Fruit fly (Drosophila melanogaster): ENCODE data around the gene CG2256.

CG2256 gene

DNA sequence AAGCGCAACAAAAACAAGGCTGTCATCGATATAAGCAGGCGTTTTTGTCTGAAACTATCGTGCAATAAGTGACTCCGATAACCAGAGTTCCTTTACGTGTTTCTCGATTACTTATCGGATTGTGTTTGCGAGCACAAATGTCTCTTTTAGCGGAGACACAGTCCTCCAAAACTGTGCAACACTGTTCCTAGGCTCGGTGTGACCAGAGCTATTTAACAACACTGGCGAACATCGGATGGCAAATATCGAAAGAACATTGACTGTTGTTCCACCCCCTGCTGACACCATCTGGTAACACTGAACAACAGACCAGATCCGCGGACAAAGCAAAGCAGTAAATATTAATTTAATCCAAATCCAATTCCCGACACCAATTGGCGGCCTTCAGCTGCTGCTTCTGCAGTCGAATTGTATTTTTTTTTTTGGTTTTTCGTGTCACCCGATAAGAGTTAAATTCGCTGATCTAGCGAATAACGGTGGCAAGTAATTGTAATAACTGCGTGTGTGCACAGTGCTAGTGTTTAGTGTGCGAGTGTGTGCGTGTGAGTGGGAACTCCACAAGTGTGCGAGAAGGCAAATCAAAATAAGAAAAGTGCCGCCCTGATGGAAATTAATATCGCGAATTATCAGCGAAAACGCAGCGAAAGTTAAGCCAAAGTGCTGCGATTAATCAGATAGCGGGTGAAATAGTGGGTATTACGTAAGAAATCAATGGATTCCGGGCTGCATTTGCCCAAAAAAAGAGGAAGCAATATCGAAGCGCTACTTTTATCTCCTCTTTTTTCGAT, 25.4 kb downstream of the CG2256 start, which contains the start of gene mys (continued):
- peak; percentile 39 for TF ChIP-seq esn (GFP tag; optimal IDR thresholded peaks at IDR 0.05)

DNA sequence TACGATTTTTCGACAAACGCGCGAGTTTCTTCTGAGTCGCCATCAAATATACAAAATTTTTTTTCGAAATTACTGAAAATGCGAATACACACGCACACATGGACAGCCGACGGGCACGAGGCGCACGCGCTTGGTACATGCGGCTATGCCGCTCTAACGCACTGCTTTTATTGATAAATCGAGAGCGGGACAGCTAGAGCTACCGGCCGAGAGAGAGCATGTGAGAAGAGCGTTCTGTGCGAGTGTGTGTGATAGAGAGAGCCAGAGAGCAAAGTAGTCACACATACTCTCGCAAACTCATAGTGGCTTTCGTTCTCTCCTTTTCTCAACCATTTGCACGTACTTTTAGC, 26.1 kb downstream of the CG2256 start:
- TF ChIP-seq CG6792 (GFP tag; optimal IDR thresholded peaks at IDR 0.05), result no peak
- no peak for TF ChIP-seq fd85E (GFP tag; optimal IDR thresholded peaks at IDR 0.05)
- TF ChIP-seq vri (GFP tag; optimal IDR thresholded peaks at IDR 0.05), result no peak
- TF ChIP-seq Lpt (GFP tag; optimal IDR thresholded peaks at IDR 0.05), result no peak
- no peak for TF ChIP-seq esn (GFP tag; optimal IDR thresholded peaks at IDR 0.05)
- TF ChIP-seq cyc (GFP tag; optimal IDR thresholded peaks at IDR 0.05), result no peak
- TF ChIP-seq Sox102F (GFP tag; optimal IDR thresholded peaks at IDR 0.05), result peak; percentile 15
- TF ChIP-seq CG11902 (GFP tag; optimal IDR thresholded peaks at IDR 0.05), result no peak
- TF ChIP-seq Smox (GFP tag; optimal IDR thresholded peaks at IDR 0.05), result no peak
- TF ChIP-seq CG8632 (GFP tag; optimal IDR thresholded peaks at IDR 0.05), result no peak
- TF ChIP-seq CG6808 (GFP tag; optimal IDR thresholded peaks at IDR 0.05), result peak; percentile 15
- TF ChIP-seq Sox15 (GFP tag; optimal IDR thresholded peaks at IDR 0.05), result no peak
- TF ChIP-seq CG3032 (tag; optimal IDR thresholded peaks at IDR 0.05), result no peak
- TF ChIP-seq pdm3 (GFP tag; optimal IDR thresholded peaks at IDR 0.05), result no peak
- TF ChIP-seq Hr4 (GFP tag; optimal IDR thresholded peaks at IDR 0.05), result no peak
- TF ChIP-seq Gug (GFP tag; IDR thresholded peaks at IDR 0.05), result no peak
- no peak for TF ChIP-seq salr (GFP tag; optimal IDR thresholded peaks at IDR 0.05)
- no peak for TF ChIP-seq acj6 (GFP tag; optimal IDR thresholded peaks at IDR 0.05)
- no peak for TF ChIP-seq spab (GFP tag; optimal IDR thresholded peaks at IDR 0.05)
- no peak for TF ChIP-seq CG7368 (GFP tag; optimal IDR thresholded peaks at IDR 0.05)
- no peak for TF ChIP-seq CG10631 (GFP tag; optimal IDR thresholded peaks at IDR 0.05)
- no peak for TF ChIP-seq CG11294 (GFP tag; IDR thresholded peaks at IDR 0.05)
- peak; percentile 75 for TF ChIP-seq CG6163 (GFP tag; IDR thresholded peaks at IDR 0.05)
- TF ChIP-seq CG15336 (GFP tag; IDR thresholded peaks at IDR 0.05), result peak; percentile 54; the same call in 1 of the 2 replicates
- no peak for TF ChIP-seq CG34406 (GFP tag; optimal IDR thresholded peaks at IDR 0.05)
- no peak for TF ChIP-seq CG10669 (GFP tag; optimal IDR thresholded peaks at IDR 0.05)
- no peak for TF ChIP-seq Ets21C (GFP tag; optimal IDR thresholded peaks at IDR 0.05)
- no peak for TF ChIP-seq CG8119 (GFP tag; IDR thresholded peaks at IDR 0.05)
- no peak for TF ChIP-seq CG16779 (tag; optimal IDR thresholded peaks at IDR 0.05)
- no peak for TF ChIP-seq Sox14 (GFP tag; optimal IDR thresholded peaks at IDR 0.05)
- peak; percentile 62 for TF ChIP-seq Eip93F (GFP tag; optimal IDR thresholded peaks at IDR 0.05)
- no peak for TF ChIP-seq Blimp-1 (GFP tag; optimal IDR thresholded peaks at IDR 0.05)
- no peak for TF ChIP-seq lz (GFP tag; optimal IDR thresholded peaks at IDR 0.05)
- no peak for TF ChIP-seq CG6276 (GFP tag; optimal IDR thresholded peaks at IDR 0.05)
- TF ChIP-seq CG4318 (GFP tag; optimal IDR thresholded peaks at IDR 0.05), result no peak
- TF ChIP-seq ss (GFP tag; optimal IDR thresholded peaks at IDR 0.05), result peak; percentile 1 to 38
- TF ChIP-seq fd59A (GFP tag; optimal IDR thresholded peaks at IDR 0.05), result no peak
- TF ChIP-seq CG31627 (GFP tag; optimal IDR thresholded peaks at IDR 0.05), result no peak
- TF ChIP-seq CG6854 (GFP tag; optimal IDR thresholded peaks at IDR 0.05), result no peak
- no peak for TF ChIP-seq topi (GFP tag; optimal IDR thresholded peaks at IDR 0.05)
- TF ChIP-seq dac (GFP tag; optimal IDR thresholded peaks at IDR 0.05), result no peak
- no peak for TF ChIP-seq Hr39 (GFP tag; optimal IDR thresholded peaks at IDR 0.05)
- TF ChIP-seq CG8319 (GFP tag; optimal IDR thresholded peaks at IDR 0.05), result no peak
- no peak for TF ChIP-seq CG9139 (GFP tag; optimal IDR thresholded peaks at IDR 0.05)
- peak; percentile 82 for TF ChIP-seq Eip78C (GFP tag)
- peak; percentile 8 for TF ChIP-seq CG32006 (GFP tag; optimal IDR thresholded peaks at IDR 0.05)
- no peak for TF ChIP-seq CG11762 (GFP tag; optimal IDR thresholded peaks at IDR 0.05; ENCODE audit: insufficient read depth)
- TF ChIP-seq CG3919 (GFP tag; optimal IDR thresholded peaks at IDR 0.05), result no peak
- TF ChIP-seq achi (GFP tag; optimal IDR thresholded peaks at IDR 0.05), result no peak

All from whole organism, prepupa.